Worm (Caenorhabditis elegans) whole organism, mixed stage, embryonic: ENCODE measurements around the gene F40G12.7.
"Not testable (repeated sequence)": the region's sequence is repeated elsewhere in the genome, so short reads cannot be mapped to it uniquely, and the experiment has no call there.

Experiments
- M03D4.4 ChIP-seq: sonication (generic microtip); optimal IDR thresholded peaks from 2 replicates; lab custom pipeline; 2017; ENCODE audit warnings: mild to moderate bottlenecking, missing genetic modification characterization, missing compliant biosample characterization
- bed-3 ChIP-seq: fragments of 200-800 bp; sonication (Bioruptor generic); optimal IDR thresholded peaks from 3 replicates; lab custom pipeline; 2018; ENCODE audit warnings: mild to moderate bottlenecking, missing genetic modification characterization, moderate library complexity, missing compliant biosample characterization
- blmp-1 ChIP-seq: fragments of 150-350 bp; optimal IDR thresholded peaks from 2 replicates; lab custom pipeline; 2014; ENCODE audit warnings: missing biosample characterization, missing genetic modification characterization
- ceh-39 ChIP-seq: fragments of 150-350 bp; optimal IDR thresholded peaks from 2 replicates; lab custom pipeline; 2014; ENCODE audit warnings: missing biosample characterization, missing genetic modification characterization
- ceh-43 ChIP-seq: fragments of 200-800 bp; sonication (Bioruptor generic); optimal IDR thresholded peaks from 2 replicates; lab custom pipeline; 2018; ENCODE audit warnings: mild to moderate bottlenecking, missing genetic modification characterization, moderate library complexity, missing compliant biosample characterization
- ceh-83 ChIP-seq: fragments of 200-800 bp; sonication (Bioruptor generic); optimal IDR thresholded peaks from 2 replicates; lab custom pipeline; 2018; ENCODE audit warnings: mild to moderate bottlenecking, missing genetic modification characterization, missing compliant biosample characterization
- ces-1 ChIP-seq: fragments of 150-350 bp; optimal IDR thresholded peaks from 2 replicates; lab custom pipeline; 2014; ENCODE audit warnings: missing biosample characterization, missing genetic modification reagents, missing genetic modification characterization
- cnd-1 ChIP-seq: fragments of 200-800 bp; sonication (Bioruptor generic); optimal IDR thresholded peaks from 2 replicates; lab custom pipeline; 2018; ENCODE audit warnings: mild to moderate bottlenecking, missing genetic modification characterization, missing compliant biosample characterization
- drap-1 ChIP-seq: fragments of 200-800 bp; sonication (Bioruptor generic); optimal IDR thresholded peaks from 3 replicates; lab custom pipeline; 2018; ENCODE audit warnings: mild to moderate bottlenecking, missing genetic modification characterization, missing compliant biosample characterization
- elt-1 ChIP-seq: sonication (generic microtip); optimal IDR thresholded peaks from 2 replicates; lab custom pipeline; 2017; ENCODE audit warnings: missing genetic modification characterization, mild to moderate bottlenecking, missing compliant biosample characterization, antibody characterized with exemption, moderate library complexity, borderline replicate concordance; ENCODE audit not compliant: insufficient read depth
- elt-3 ChIP-seq: fragments of 150-350 bp; optimal IDR thresholded peaks from 2 replicates; lab custom pipeline; 2014; ENCODE audit warnings: missing biosample characterization, missing genetic modification characterization
- flh-1 ChIP-seq: fragments of 200-800 bp; sonication (Bioruptor generic); optimal IDR thresholded peaks from 2 replicates; lab custom pipeline; 2018; ENCODE audit warnings: mild to moderate bottlenecking, missing genetic modification characterization, moderate library complexity, missing compliant biosample characterization
- ham-2 ChIP-seq: fragments of 200-800 bp; sonication (Bioruptor generic); optimal IDR thresholded peaks from 2 replicates; lab custom pipeline; 2018; ENCODE audit warnings: mild to moderate bottlenecking, missing genetic modification characterization, missing compliant biosample characterization
- lin-32 ChIP-seq: fragments of 200-800 bp; sonication (Bioruptor generic); optimal IDR thresholded peaks from 2 replicates; lab custom pipeline; 2018; ENCODE audit warnings: mild to moderate bottlenecking, missing genetic modification characterization, missing compliant biosample characterization
- lsy-2 ChIP-seq: fragments of 150-350 bp; optimal IDR thresholded peaks from 2 replicates; lab custom pipeline; 2014; ENCODE audit warnings: missing biosample characterization, missing genetic modification characterization
- mab-5 ChIP-seq: fragments of 150-350 bp; optimal IDR thresholded peaks from 2 replicates; lab custom pipeline; 2014; ENCODE audit warnings: missing biosample characterization, missing genetic modification characterization
- mep-1 ChIP-seq: fragments of 150-350 bp; optimal IDR thresholded peaks from 2 replicates; lab custom pipeline; 2017; ENCODE audit warnings: missing biosample characterization, missing genetic modification reagents, missing genetic modification characterization, inconsistent platforms
- mls-2 ChIP-seq: sonication (generic microtip); optimal IDR thresholded peaks from 2 replicates; lab custom pipeline; 2016; ENCODE audit warnings: mild to moderate bottlenecking, missing genetic modification characterization, moderate library complexity, missing compliant biosample characterization
- nhr-12 ChIP-seq: fragments of 150-350 bp; optimal IDR thresholded peaks from 2 replicates; lab custom pipeline; 2014; ENCODE audit warnings: missing biosample characterization, missing genetic modification characterization
- nhr-2 ChIP-seq: fragments of 150-350 bp; optimal IDR thresholded peaks from 2 replicates; lab custom pipeline; 2014; ENCODE audit warnings: missing biosample characterization, missing genetic modification characterization
- nhr-237 ChIP-seq: fragments of 150-350 bp; optimal IDR thresholded peaks from 2 replicates; lab custom pipeline; 2014; ENCODE audit warnings: missing biosample characterization, missing genetic modification characterization
- nhr-28 ChIP-seq: fragments of 150-350 bp; optimal IDR thresholded peaks from 2 replicates; lab custom pipeline; 2014; ENCODE audit warnings: missing biosample characterization, missing genetic modification characterization
- nhr-76 ChIP-seq: sonication (generic microtip); optimal IDR thresholded peaks from 2 replicates; lab custom pipeline; 2017; ENCODE audit warnings: missing biosample characterization, missing genetic modification characterization
- pha-4 ChIP-seq: fragments of 150-350 bp; optimal IDR thresholded peaks from 2 replicates; lab custom pipeline; 2018; ENCODE audit warnings: missing biosample characterization, missing genetic modification reagents, missing genetic modification characterization
- sem-2 ChIP-seq: fragments of 200-800 bp; sonication (Bioruptor generic); optimal IDR thresholded peaks from 2 replicates; lab custom pipeline; 2018; ENCODE audit warnings: mild to moderate bottlenecking, missing genetic modification characterization, missing compliant biosample characterization
- snpc-4 ChIP-seq: fragments of 150-350 bp; optimal IDR thresholded peaks from 2 replicates; lab custom pipeline; 2014; ENCODE audit warnings: missing biosample characterization, missing genetic modification characterization
- sptf-1 ChIP-seq: sonication (generic microtip); optimal IDR thresholded peaks from 2 replicates; lab custom pipeline; 2017; ENCODE audit warnings: mild to moderate bottlenecking, missing genetic modification characterization, moderate library complexity, missing compliant biosample characterization
- tbx-8 ChIP-seq: fragments of 200-800 bp; sonication (Bioruptor generic); optimal IDR thresholded peaks from 2 replicates; lab custom pipeline; 2018; ENCODE audit warnings: mild to moderate bottlenecking, missing genetic modification characterization, moderate library complexity, missing compliant biosample characterization
- unc-62 ChIP-seq: fragments of 150-350 bp; optimal IDR thresholded peaks from 2 replicates; lab custom pipeline; 2014; ENCODE audit warnings: missing biosample characterization, missing genetic modification reagents, missing genetic modification characterization
- ztf-11 ChIP-seq: fragments of 150-350 bp; optimal IDR thresholded peaks from 2 replicates; lab custom pipeline; 2014; ENCODE audit warnings: missing biosample characterization, missing genetic modification characterization

Gene F40G12.7

ce11 chrV:14274268-14274667 lies at the start of gene F40G12.7:
F40G12.7 (plus strand) TSS chrV:14274568.
- not testable (repeated sequence) for TF ChIP-seq elt-1 (tag; lab: Kevin White, UChicago); ceh-39; nhr-237 (tag; lab: Kevin White, UChicago)

DNA sequence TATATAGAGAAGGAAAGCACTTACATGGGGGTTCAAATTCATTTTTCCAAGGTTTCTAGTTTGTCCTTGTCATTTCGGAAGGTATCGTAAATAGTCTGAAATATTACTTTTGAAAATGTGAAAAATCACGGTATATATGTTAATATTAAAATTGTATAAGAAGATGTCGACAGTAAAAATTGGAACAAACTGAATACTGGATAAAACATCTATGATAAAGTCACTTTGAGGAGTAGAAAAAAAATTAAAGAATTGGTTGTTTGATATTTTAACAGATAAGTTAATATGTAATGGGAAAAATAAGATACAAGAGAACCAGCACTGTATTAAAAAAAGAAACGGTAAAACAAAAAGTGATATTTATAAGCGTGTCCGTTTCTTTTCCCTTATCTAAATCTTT lies 48.0 kb upstream of the F40G12.7 start, which contains the start of gene nep-21:
TSS of gene nep-21 (minus strand) at position 101 of the 400 bp plus-strand sequence.
- TF ChIP-seq sem-2 (no peak), ceh-83 (GFP tag; lab: Kevin White, UChicago) (no peak), sptf-1 (no peak), elt-3 (tag; lab: Kevin White, UChicago) (no peak), blmp-1 (tag; lab: Kevin White, UChicago) (no peak), M03D4.4 (tag; lab: Kevin White, UChicago) (no peak), nhr-28 (tag; lab: Kevin White, UChicago) (no peak)

DNA sequence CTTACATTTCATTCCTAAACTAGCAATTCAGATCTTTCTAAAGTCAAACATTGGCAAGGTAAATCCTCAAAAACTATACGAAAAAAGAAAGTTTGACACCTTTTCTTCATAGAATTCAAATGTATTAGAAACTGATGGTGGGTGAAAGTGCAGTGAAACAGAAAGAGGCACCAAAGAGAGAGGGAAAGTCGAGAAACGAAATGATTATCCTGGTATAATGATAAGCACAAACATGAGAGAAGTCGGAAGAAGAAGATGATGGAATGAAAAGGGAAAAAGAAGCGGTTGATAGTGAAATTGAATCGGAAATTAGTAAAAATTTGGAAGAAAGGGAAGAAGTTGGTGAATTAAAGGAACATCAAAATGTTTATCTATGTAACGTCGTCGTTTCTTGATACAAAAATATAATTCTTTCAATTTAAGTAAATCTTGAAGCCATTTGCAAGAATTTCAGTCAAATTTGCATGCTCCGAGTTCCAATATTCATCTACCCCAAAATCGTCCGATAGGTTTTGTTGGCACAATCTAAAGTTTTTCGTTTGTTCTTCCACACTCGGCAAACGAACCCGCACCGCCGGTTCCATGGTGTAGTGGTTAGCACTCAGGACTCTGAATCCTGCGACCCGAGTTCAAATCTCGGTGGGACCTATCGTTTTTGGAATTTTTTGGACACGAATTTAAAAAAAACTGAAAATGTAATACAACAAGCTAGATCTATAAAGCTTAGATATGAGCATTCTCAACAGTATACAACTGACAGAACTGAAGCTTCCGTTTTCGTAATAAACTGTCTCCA lies 43.4 kb upstream of the F40G12.7 start:
- TF ChIP-seq blmp-1 (tag; lab: Kevin White, UChicago): peak; percentile 68
- no peak for TF ChIP-seq nhr-76 (tag; lab: Kevin White, UChicago)

DNA sequence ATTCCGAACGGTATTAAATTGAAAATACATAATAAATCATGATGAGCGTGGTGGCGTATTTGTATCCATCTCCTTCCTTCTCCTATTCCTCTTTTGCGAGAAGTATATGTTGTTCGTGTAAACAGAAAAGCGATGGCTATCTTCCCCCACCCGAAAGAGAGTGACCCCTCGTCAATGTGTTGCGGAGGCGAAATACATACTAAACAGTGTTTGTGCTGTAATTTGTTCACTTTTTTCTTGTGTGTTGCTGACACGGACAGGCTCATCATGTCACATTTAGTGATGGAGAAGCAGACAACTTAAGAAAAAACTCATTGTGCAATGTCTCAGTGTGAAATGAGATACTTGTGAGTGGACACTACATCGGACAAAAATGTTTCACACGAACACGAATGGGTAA lies 42.7 kb upstream of the F40G12.7 start:
- TF ChIP-seq nhr-2 (tag; lab: Kevin White, UChicago) (no peak), nhr-76 (tag; lab: Kevin White, UChicago) (no peak), nhr-28 (tag; lab: Kevin White, UChicago) (no peak), mab-5 (tag; lab: Kevin White, UChicago) (no peak), flh-1 (no peak), ztf-11 (tag; lab: Kevin White, UChicago) (no peak), snpc-4 (tag; lab: Kevin White, UChicago) (no peak), nhr-237 (tag; lab: Kevin White, UChicago) (no peak), unc-62 (GFP tag; lab: Kevin White, UChicago) (no peak), M03D4.4 (tag; lab: Kevin White, UChicago) (no peak), drap-1 (GFP tag; lab: Kevin White, UChicago) (no peak), ceh-43 (no peak), bed-3 (GFP tag; lab: Kevin White, UChicago) (no peak)

DNA sequence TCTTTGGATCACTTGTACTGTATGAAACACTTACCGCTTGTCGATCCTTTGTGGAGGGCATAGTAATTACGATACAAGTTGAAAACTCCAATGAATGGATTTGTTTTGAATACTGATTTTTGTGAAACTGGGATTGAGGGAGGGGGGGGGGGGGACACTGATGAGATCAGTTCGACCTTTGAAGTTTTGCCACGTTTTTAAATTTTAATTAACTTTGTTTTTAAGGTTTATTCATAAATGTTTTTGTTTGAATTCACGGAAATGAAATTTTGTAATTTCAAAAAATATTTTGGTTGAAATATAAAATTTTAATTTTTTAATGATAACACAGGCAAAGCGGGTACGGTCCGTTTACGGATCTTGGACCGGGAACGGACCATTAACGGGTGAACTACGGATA lies 38.4 kb upstream of the F40G12.7 start, which contains the start of gene ent-3:
TSS of gene ent-3 (minus strand) at position 101 of the 400 bp plus-strand sequence.
- no peak for TF ChIP-seq bed-3 (GFP tag; lab: Kevin White, UChicago)
- TF ChIP-seq ztf-11 (tag; lab: Kevin White, UChicago): no peak
- TF ChIP-seq lin-32 (GFP tag; lab: Kevin White, UChicago): no peak
- no peak for TF ChIP-seq nhr-28 (tag; lab: Kevin White, UChicago)
- no peak for TF ChIP-seq nhr-2 (tag; lab: Kevin White, UChicago)
- no peak for TF ChIP-seq sptf-1
- TF ChIP-seq sem-2: no peak
- TF ChIP-seq flh-1: no peak
- no peak for TF ChIP-seq mep-1 (tag; lab: Kevin White, UChicago)
- TF ChIP-seq ceh-83 (GFP tag; lab: Kevin White, UChicago): no peak
- TF ChIP-seq tbx-8 (GFP tag; lab: Kevin White, UChicago): no peak
- TF ChIP-seq pha-4 (tag; lab: Kevin White, UChicago): no peak
- no peak for TF ChIP-seq nhr-237 (tag; lab: Kevin White, UChicago)
- no peak for TF ChIP-seq nhr-12
- TF ChIP-seq ces-1: no peak
- TF ChIP-seq ceh-39: no peak

DNA sequence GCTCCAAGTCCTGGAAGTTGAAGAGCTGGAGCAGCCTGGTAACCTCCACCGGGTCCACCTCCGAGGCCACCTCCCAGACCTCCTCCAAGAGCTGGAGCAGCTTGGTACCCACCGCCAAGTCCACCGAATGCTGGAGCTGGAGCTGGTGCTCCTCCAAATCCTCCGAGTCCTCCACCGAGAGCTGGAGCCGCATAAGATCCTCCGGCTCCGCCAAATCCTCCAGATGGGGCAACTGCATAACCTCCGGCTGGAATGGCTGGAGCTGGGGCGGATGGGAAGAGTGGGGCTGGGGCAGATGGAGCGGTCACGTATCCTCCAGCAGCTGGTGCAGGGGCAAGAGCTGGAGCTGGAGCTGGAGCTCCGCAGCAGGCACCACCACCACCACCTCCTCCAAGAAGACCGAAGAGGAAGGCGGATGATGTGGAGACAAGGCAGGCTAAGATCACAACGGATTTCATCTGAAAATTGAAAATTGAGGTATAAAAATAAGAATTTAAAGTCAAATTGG lies 33.6 kb upstream of the F40G12.7 start, which contains the start of gene K02E11.10:
TSS of gene K02E11.10 (minus strand) at position 458 of the 508 bp plus-strand sequence.
- TF ChIP-seq ceh-83 (GFP tag; lab: Kevin White, UChicago) (no peak), sem-2 (no peak), nhr-237 (tag; lab: Kevin White, UChicago) (no peak), cnd-1 (tag; lab: Kevin White, UChicago) (no peak), lsy-2 (tag; lab: Kevin White, UChicago) (no peak), sptf-1 (no peak), ham-2 (GFP tag; lab: Kevin White, UChicago) (no peak), M03D4.4 (tag; lab: Kevin White, UChicago) (no peak), nhr-28 (tag; lab: Kevin White, UChicago) (no peak), mls-2 (tag; lab: Kevin White, UChicago) (no peak)
